Worm (Caenorhabditis elegans) whole organism, L1 larva: Measurements from ENCODE around the gene F46H5.5.

Experiments
- C16A3.4 ChIP-seq: fragments of 150-350 bp; optimal IDR thresholded peaks from 2 replicates; lab custom pipeline; 2014; ENCODE audit warnings: missing biosample characterization, missing genetic modification characterization
- ama-1 ChIP-seq: fragments of 150-350 bp; optimal IDR thresholded peaks from 2 replicates; lab custom pipeline; 2014
- ceh-8 ChIP-seq: fragments of 200-800 bp; sonication (Bioruptor generic); optimal IDR thresholded peaks from 2 replicates; lab custom pipeline; 2018; ENCODE audit warnings: mild to moderate bottlenecking, missing genetic modification characterization, moderate library complexity, missing compliant biosample characterization
- ceh-88 ChIP-seq: fragments of 200-800 bp; sonication (Bioruptor generic); IDR thresholded peaks from 2 replicates; pipeline ENCODE4 v1.3.6; 2022; ENCODE audit warnings: missing genetic modification characterization, missing compliant biosample characterization
- ceh-90 ChIP-seq: sonication (generic microtip); optimal IDR thresholded peaks from 2 replicates; lab custom pipeline; 2016; ENCODE audit warnings: missing genetic modification characterization, missing compliant biosample characterization
- efl-1 ChIP-seq, 4 experiments: fragments of 150-350 bp; optimal IDR thresholded peaks in 3 of 4; peaks in 1 of 4; 1 replicate in 1 of 4; 2 replicates in 3 of 4; lab custom pipeline; 2014; ENCODE audit warnings: missing biosample characterization in 2 of 4, missing genetic modification characterization in 2 of 4, missing genetic modification reagents in 2 of 4
- efl-3 ChIP-seq: fragments of 200-800 bp; sonication (Bioruptor generic); optimal IDR thresholded peaks from 2 replicates; lab custom pipeline; 2018; ENCODE audit warnings: mild to moderate bottlenecking, missing genetic modification characterization, missing compliant biosample characterization
- egl-27 ChIP-seq, 2 experiments: fragments of 150-350 bp in 1 of 2; sonication (generic microtip); optimal IDR thresholded peaks; 3 replicates each; lab custom pipeline; 2017 to 2018; ENCODE audit warnings: missing biosample characterization in 2 of 2, missing genetic modification characterization in 2 of 2, missing genetic modification reagents in 2 of 2
- elt-2 ChIP-seq: sonication (generic microtip); optimal IDR thresholded peaks from 2 replicates; lab custom pipeline; 2016; ENCODE audit warnings: missing genetic modification characterization, mild to moderate bottlenecking, inconsistent platforms, missing compliant biosample characterization, missing genetic modification reagents
- elt-3 ChIP-seq, 6 experiments: fragments of 150-350 bp in 1 of 6; sonication (generic microtip); optimal IDR thresholded peaks; 2 replicates each; lab custom pipeline; 2017 to 2018; ENCODE audit warnings: missing biosample characterization in 6 of 6, missing genetic modification characterization in 6 of 6, inconsistent platforms in 1 of 6
- fkh-4 ChIP-seq: sonication (generic microtip); optimal IDR thresholded peaks from 2 replicates; lab custom pipeline; 2016; ENCODE audit warnings: missing compliant biosample characterization, missing genetic modification characterization, borderline replicate concordance
- fkh-8 ChIP-seq: sonication (generic microtip); optimal IDR thresholded peaks from 2 replicates; lab custom pipeline; 2016; ENCODE audit warnings: mild to moderate bottlenecking, missing genetic modification characterization, missing compliant biosample characterization
- grh-1 ChIP-seq: fragments of 200-800 bp; sonication (Bioruptor generic); IDR thresholded peaks from 2 replicates; pipeline ENCODE4 v1.3.6; 2022; ENCODE audit warnings: missing genetic modification reagents, missing genetic modification characterization, missing compliant biosample characterization
- hlh-17 ChIP-seq: fragments of 200-800 bp; sonication (Bioruptor generic); optimal IDR thresholded peaks from 2 replicates; lab custom pipeline; 2018; ENCODE audit warnings: missing genetic modification characterization, mild to moderate bottlenecking, missing compliant biosample characterization, moderate library complexity, borderline replicate concordance
- isw-1 ChIP-seq: fragments of 200-800 bp; sonication (Bioruptor generic); IDR thresholded peaks from 2 replicates; pipeline ENCODE4 v1.3.6; 2022; ENCODE audit warnings: missing genetic modification characterization, missing compliant biosample characterization
- jun-1 ChIP-seq: fragments of 150-350 bp; optimal IDR thresholded peaks from 2 replicates; lab custom pipeline; 2014; ENCODE audit warnings: missing biosample characterization, missing genetic modification reagents, missing genetic modification characterization
- lin-13 ChIP-seq: fragments of 150-350 bp; optimal IDR thresholded peaks from 2 replicates; lab custom pipeline; 2014; ENCODE audit warnings: missing biosample characterization, missing genetic modification reagents, missing genetic modification characterization
- lin-14 ChIP-seq: fragments of 200-800 bp; sonication (Bioruptor generic); optimal IDR thresholded peaks from 2 replicates; lab custom pipeline; 2018; ENCODE audit warnings: mild to moderate bottlenecking, missing genetic modification characterization, moderate library complexity, missing compliant biosample characterization
- lin-15B ChIP-seq: fragments of 150-350 bp; sonication (generic microtip); optimal IDR thresholded peaks from 3 replicates; lab custom pipeline; 2014; ENCODE audit warnings: missing biosample characterization, missing genetic modification characterization
- lin-35 ChIP-seq, 2 experiments: fragments of 150-350 bp; optimal IDR thresholded peaks; 2 replicates each; lab custom pipeline; 2014; ENCODE audit warnings: missing biosample characterization in 2 of 2, missing genetic modification characterization in 2 of 2, missing genetic modification reagents in 2 of 2
- mef-2 ChIP-seq: fragments of 150-350 bp; optimal IDR thresholded peaks from 2 replicates; lab custom pipeline; 2014; ENCODE audit warnings: missing biosample characterization, missing genetic modification characterization
- mep-1 ChIP-seq: fragments of 150-350 bp; optimal IDR thresholded peaks from 2 replicates; lab custom pipeline; 2014; ENCODE audit warnings: missing biosample characterization, missing genetic modification characterization
- nhr-20 ChIP-seq: sonication (generic microtip); optimal IDR thresholded peaks from 2 replicates; lab custom pipeline; 2016; ENCODE audit warnings: mild to moderate bottlenecking, missing genetic modification characterization, missing compliant biosample characterization
- nhr-28 ChIP-seq: fragments of 150-350 bp; optimal IDR thresholded peaks from 2 replicates; lab custom pipeline; 2014; ENCODE audit warnings: missing biosample characterization, missing genetic modification characterization
- nhr-47 ChIP-seq: sonication (generic microtip); optimal IDR thresholded peaks from 2 replicates; lab custom pipeline; 2016; ENCODE audit warnings: mild to moderate bottlenecking, missing genetic modification characterization, moderate library complexity, missing compliant biosample characterization
- nhr-71 ChIP-seq: sonication (generic microtip); optimal IDR thresholded peaks from 2 replicates; lab custom pipeline; 2016; ENCODE audit warnings: mild to moderate bottlenecking, missing genetic modification characterization, moderate library complexity, missing compliant biosample characterization
- nhr-77 ChIP-seq: fragments of 150-350 bp; optimal IDR thresholded peaks from 2 replicates; lab custom pipeline; 2014; ENCODE audit warnings: missing biosample characterization, missing genetic modification characterization
- nhr-84 ChIP-seq: sonication (generic microtip); optimal IDR thresholded peaks from 2 replicates; lab custom pipeline; 2017; ENCODE audit warnings: missing biosample characterization, missing genetic modification characterization
- nhr-85 ChIP-seq: sonication (generic microtip); peaks from one replicate; lab custom pipeline; 2016; ENCODE audit warnings: missing genetic modification characterization, inconsistent platforms, missing compliant biosample characterization
- nhr-90 ChIP-seq: sonication (generic microtip); optimal IDR thresholded peaks from 2 replicates; lab custom pipeline; 2016; ENCODE audit warnings: mild to moderate bottlenecking, missing genetic modification characterization, missing compliant biosample characterization; ENCODE audit not compliant: poor library complexity
- pag-3 ChIP-seq: sonication (generic microtip); optimal IDR thresholded peaks from 2 replicates; lab custom pipeline; 2017; ENCODE audit warnings: missing genetic modification characterization, mild to moderate bottlenecking, missing compliant biosample characterization, antibody characterized with exemption, borderline replicate concordance; ENCODE audit not compliant: insufficient read depth
- rnt-1 ChIP-seq: sonication (generic microtip); optimal IDR thresholded peaks from 2 replicates; lab custom pipeline; 2016; ENCODE audit warnings: mild to moderate bottlenecking, missing genetic modification characterization, moderate library complexity, missing compliant biosample characterization
- snpc-4 ChIP-seq: fragments of 150-350 bp; optimal IDR thresholded peaks from 2 replicates; lab custom pipeline; 2014; ENCODE audit warnings: missing biosample characterization, missing genetic modification characterization
- sox-4 ChIP-seq: sonication (generic microtip); optimal IDR thresholded peaks from 2 replicates; lab custom pipeline; 2016; ENCODE audit warnings: missing genetic modification characterization, missing compliant biosample characterization
- sptf-1 ChIP-seq: fragments of 150-350 bp; optimal IDR thresholded peaks from 2 replicates; lab custom pipeline; 2014; ENCODE audit warnings: missing biosample characterization, missing genetic modification characterization
- tbx-2 ChIP-seq: sonication (generic microtip); optimal IDR thresholded peaks from 2 replicates; lab custom pipeline; 2016; ENCODE audit warnings: missing genetic modification characterization, missing compliant biosample characterization
- unc-130 ChIP-seq: fragments of 150-350 bp; optimal IDR thresholded peaks from 2 replicates; lab custom pipeline; 2017; ENCODE audit warnings: missing biosample characterization, missing genetic modification characterization, inconsistent platforms
- unc-62 ChIP-seq: fragments of 150-350 bp; optimal IDR thresholded peaks from 2 replicates; lab custom pipeline; 2014; ENCODE audit warnings: missing biosample characterization, missing genetic modification reagents, missing genetic modification characterization
- vab-15 ChIP-seq: sonication (generic microtip); optimal IDR thresholded peaks from 2 replicates; lab custom pipeline; 2017; ENCODE audit warnings: missing genotype, mild to moderate bottlenecking, missing genetic modification characterization, missing compliant biosample characterization
- zip-4 ChIP-seq: fragments of 200-800 bp; sonication (Bioruptor generic); optimal IDR thresholded peaks from 2 replicates; lab custom pipeline; 2018; ENCODE audit warnings: mild to moderate bottlenecking, missing genetic modification characterization, moderate library complexity, missing compliant biosample characterization
- ztf-11 ChIP-seq, 2 experiments: sonication (generic microtip); optimal IDR thresholded peaks; 2 replicates each; lab custom pipeline; 2016 to 2017; ENCODE audit warnings: missing genetic modification characterization in 2 of 2, missing biosample characterization in 1 of 2, missing compliant biosample characterization in 1 of 2
- ztf-4 ChIP-seq: fragments of 150-350 bp; optimal IDR thresholded peaks from 2 replicates; lab custom pipeline; 2014; ENCODE audit warnings: missing biosample characterization, missing genetic modification characterization

The F46H5.5 gene

DNA sequence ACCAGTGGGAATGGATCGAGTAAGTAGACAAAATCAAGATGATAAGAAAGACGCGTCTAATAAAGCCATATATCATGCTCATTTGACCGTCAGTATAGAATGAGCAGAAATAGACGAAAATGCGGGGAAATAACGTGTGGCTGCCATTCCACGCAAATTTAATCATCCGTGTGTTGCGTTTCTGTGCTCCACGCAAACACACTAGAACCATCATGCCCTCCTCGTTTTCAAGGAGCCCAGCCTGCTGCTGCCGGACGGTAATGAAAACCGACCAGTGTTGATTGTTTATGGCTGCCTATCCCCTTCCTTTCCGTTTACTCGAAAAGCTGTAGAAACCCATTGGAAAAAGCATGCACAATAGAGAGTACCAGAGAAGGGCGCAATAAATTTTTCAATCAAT, 36.6 kb downstream of the F46H5.5 start:
- TF ChIP-seq hlh-17 (GFP tag; lab: Kevin White, UChicago) (no peak), efl-1 (optimal IDR thresholded peaks at IDR 0.05; lab: Kevin White, UChicago) (no peak), efl-1 (GFP tag; optimal IDR thresholded peaks at IDR 0.05 in 1 of 2; lab: Kevin White, UChicago) (no peak), efl-3 (GFP tag; lab: Kevin White, UChicago) (no peak), ceh-8 (GFP tag; lab: Kevin White, UChicago) (no peak), jun-1 (no peak), nhr-85 (no peak), ztf-11 (tag; optimal IDR thresholded peaks at IDR 0.05; lab: Kevin White, UChicago) (no peak), ama-1 (no peak)
- TF ChIP-seq, all 84 proteins: peak for 0

DNA sequence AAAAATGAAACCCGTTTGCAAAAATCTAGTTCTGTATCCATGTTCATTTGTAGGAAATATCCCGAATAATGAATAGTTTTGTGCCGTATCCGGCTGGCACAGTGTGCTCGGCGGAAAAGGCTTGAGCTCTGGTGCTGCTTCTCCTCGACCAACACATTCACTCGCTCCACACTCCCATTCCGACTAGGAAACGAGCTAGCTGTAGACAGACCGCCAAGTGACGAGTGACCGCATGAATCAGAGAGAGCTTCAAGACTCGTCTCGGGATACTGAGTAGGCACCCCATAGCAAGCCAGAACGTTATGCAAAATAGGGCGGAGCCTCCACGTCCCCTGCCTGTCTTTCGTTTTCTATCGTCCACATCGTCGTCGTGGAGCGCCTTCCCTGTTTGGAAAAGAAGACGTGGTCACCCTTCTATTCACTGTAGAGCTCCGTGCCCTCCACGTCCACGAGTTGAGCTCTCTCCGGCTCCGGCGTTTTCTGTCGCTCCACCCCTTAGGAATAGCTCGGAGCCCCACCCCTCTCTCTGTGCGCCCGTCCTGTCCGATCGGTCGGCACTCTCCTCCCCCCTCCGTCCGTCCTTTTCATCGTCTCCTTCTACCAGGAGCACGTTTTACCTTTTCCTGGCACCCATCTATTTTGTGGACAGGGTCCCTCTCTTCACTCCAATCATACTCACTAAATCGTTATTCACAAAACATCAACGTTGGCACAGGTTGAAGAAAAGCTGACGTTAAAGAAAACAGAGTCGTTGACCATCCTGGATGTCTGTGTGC, 38.9 kb downstream of the F46H5.5 start, which contains the start of gene syd-9:
Gene syd-9 (plus strand): TSS at position 394 of the 776 bp plus-strand sequence.
- TF ChIP-seq lin-35 (GFP tag; optimal IDR thresholded peaks at IDR 0.05; lab: Kevin White, UChicago) (peak in 1 of 2 experiments; percentile 1), fkh-8 (peak; percentile 27), ceh-90 (tag; lab: Kevin White, UChicago) (no peak), ceh-8 (GFP tag; lab: Kevin White, UChicago) (peak; percentile 19), lin-14 (GFP tag; lab: Kevin White, UChicago) (peak; percentile 58)

DNA sequence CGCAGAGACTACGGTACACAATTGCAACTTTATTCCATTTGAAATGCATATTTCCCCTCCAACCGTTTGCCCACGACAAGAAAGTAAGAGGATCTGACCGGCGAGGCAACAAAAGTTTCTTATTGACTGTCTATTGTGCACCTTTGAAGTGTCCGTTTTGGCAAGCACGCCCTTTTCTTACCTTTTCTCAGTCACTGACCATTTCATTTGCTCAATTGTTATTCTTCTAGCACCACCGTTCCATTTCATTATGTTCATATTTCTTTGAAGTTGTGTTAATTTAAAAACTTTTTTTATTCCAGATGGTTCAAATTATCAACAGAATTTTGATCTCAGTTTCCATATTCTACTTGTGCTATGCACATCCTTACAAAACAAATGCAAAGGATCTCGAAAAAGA, 45.4 kb downstream of the F46H5.5 start, which contains the start of gene spp-22:
Gene spp-22 (plus strand): TSS at position 301 of the 400 bp plus-strand sequence.
- TF ChIP-seq unc-62 (GFP tag; lab: Kevin White, UChicago) (no peak), efl-1 (optimal IDR thresholded peaks at IDR 0.05; lab: Kevin White, UChicago) (no peak), efl-1 (GFP tag; optimal IDR thresholded peaks at IDR 0.05 in 1 of 2; lab: Kevin White, UChicago) (peak in 1 of 2 experiments; percentile 37)

DNA sequence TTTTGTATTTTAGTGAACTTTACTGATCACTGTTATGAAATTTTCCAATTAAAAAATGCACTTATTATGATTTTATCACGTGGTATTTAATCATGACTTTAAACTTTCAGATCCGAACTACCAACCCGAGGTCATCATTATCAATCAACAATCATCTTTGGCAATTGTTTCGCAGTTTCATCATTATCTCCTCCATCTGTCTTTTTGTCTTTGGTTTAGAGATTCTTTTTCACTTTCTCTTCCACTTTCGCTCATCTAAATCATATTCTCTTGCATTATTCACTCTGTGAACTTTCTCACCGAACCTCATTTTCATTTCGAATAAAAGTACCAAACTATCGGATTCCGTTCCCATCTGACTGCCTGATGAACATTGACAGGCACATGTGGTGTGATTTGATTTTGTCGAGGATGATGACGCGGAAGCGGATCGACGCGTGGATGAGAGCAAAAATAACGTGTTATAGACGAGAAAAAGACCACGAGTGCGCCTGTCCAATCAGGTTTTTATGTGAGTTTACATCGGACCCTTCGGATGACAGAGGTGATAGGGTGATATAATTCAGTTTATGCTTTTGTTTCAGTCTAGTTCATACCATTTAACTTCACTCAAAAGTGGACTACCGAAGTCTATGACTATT, 46.2 kb downstream of the F46H5.5 start:
- TF ChIP-seq rnt-1 (tag; lab: Kevin White, UChicago) (peak; percentile 19), lin-13 (GFP tag; lab: Kevin White, UChicago) (no peak), nhr-28 (tag; lab: Kevin White, UChicago) (no peak), zip-4 (GFP tag; lab: Kevin White, UChicago) (no peak), ztf-4 (tag; lab: Kevin White, UChicago) (no peak), nhr-77 (no peak), nhr-90 (tag; lab: Kevin White, UChicago) (no peak), mep-1 (tag; lab: Kevin White, UChicago) (no peak), tbx-2 (tag; lab: Kevin White, UChicago) (no peak), isw-1 (GFP tag; lab: Robert Waterston, UW) (no peak), vab-15 (no peak), nhr-85 (peak; percentile 58), nhr-20 (peak; percentile 11), ama-1 (no peak), grh-1 (no peak), C16A3.4 (tag; lab: Kevin White, UChicago) (no peak), egl-27 (tag; optimal IDR thresholded peaks at IDR 0.05; lab: Kevin White, UChicago) (no peak), unc-62 (GFP tag; lab: Kevin White, UChicago) (no peak), fkh-8 (no peak), pag-3 (tag; lab: Kevin White, UChicago) (no peak), elt-2 (tag; lab: Kevin White, UChicago) (no peak), fkh-4 (tag; lab: Kevin White, UChicago) (no peak), mef-2 (tag; lab: Kevin White, UChicago) (no peak), nhr-47 (no peak), snpc-4 (tag; lab: Kevin White, UChicago) (no peak), lin-35 (GFP tag; optimal IDR thresholded peaks at IDR 0.05; lab: Kevin White, UChicago) (no peak), lin-14 (GFP tag; lab: Kevin White, UChicago) (peak; percentile 50), sox-4 (tag; lab: Kevin White, UChicago) (no peak), sptf-1 (tag; lab: Kevin White, UChicago) (no peak), elt-3 (tag; optimal IDR thresholded peaks at IDR 0.05; lab: Kevin White, UChicago) (peak in 1 of 6 experiments; percentile 31), nhr-84 (tag; lab: Kevin White, UChicago) (no peak), unc-130 (tag; lab: Kevin White, UChicago) (peak; percentile 12), lin-15B (no peak), nhr-71 (peak; percentile 50), ceh-88 (GFP tag; lab: Robert Waterston, UW) (no peak)
